Fruit fly (Drosophila melanogaster) whole organism, embryonic: ENCODE data around the gene CG6937.

Source experiments
- Blimp-1 ChIP-seq: fragments of 200-800 bp; sonication (Bioruptor generic); optimal IDR thresholded peaks from 3 replicates; lab custom pipeline; 2018; ENCODE audit warnings: missing biosample characterization, missing genetic modification characterization, mild to moderate bottlenecking, moderate library complexity, missing genetic modification reagents
- Bteb2 ChIP-seq: fragments of 200-800 bp; sonication (Bioruptor generic); optimal IDR thresholded peaks from 2 replicates; lab custom pipeline; 2016; ENCODE audit warnings: missing biosample characterization, missing genetic modification characterization
- CG10979 ChIP-seq: fragments of 200-800 bp; sonication (Bioruptor generic); optimal IDR thresholded peaks from 2 replicates; lab custom pipeline; 2018; ENCODE audit warnings: missing biosample characterization, mild to moderate bottlenecking, missing genetic modification characterization, moderate library complexity
- CG12299 ChIP-seq: fragments of 200-800 bp; sonication (Bioruptor generic); optimal IDR thresholded peaks from 2 replicates; lab custom pipeline; 2018; ENCODE audit warnings: missing biosample characterization, mild to moderate bottlenecking, missing genetic modification characterization
- CG12769 ChIP-seq: fragments of 200-800 bp; sonication (Bioruptor generic); optimal IDR thresholded peaks from 2 replicates; lab custom pipeline; 2019; ENCODE audit warnings: missing biosample characterization, mild to moderate bottlenecking, missing genetic modification characterization, moderate library complexity
- CG13287 ChIP-seq: fragments of 200-800 bp; sonication (Bioruptor generic); IDR thresholded peaks from 2 replicates; pipeline ENCODE4 v1.3.6; 2022; ENCODE audit warnings: missing biosample characterization, missing genetic modification characterization; ENCODE audit not compliant: partially characterized antibody
- CG13894 ChIP-seq: fragments of 200-800 bp; sonication (Bioruptor generic); optimal IDR thresholded peaks from 3 replicates; lab custom pipeline; 2018; ENCODE audit warnings: missing biosample characterization, mild to moderate bottlenecking, missing genetic modification characterization, moderate library complexity
- CG14710 ChIP-seq: fragments of 200-800 bp; sonication (Bioruptor generic); optimal IDR thresholded peaks from 3 replicates; lab custom pipeline; 2019; ENCODE audit warnings: missing biosample characterization, mild to moderate bottlenecking, missing genetic modification characterization, moderate library complexity
- CG14965 ChIP-seq: fragments of 200-800 bp; sonication (Bioruptor generic); optimal IDR thresholded peaks from 2 replicates; lab custom pipeline; 2016; ENCODE audit warnings: missing biosample characterization, missing genetic modification characterization, borderline replicate concordance
- CG18476 ChIP-seq: fragments of 200-800 bp; sonication (Bioruptor generic); optimal IDR thresholded peaks from 2 replicates; lab custom pipeline; 2016; ENCODE audit warnings: missing biosample characterization, mild to moderate bottlenecking, missing genetic modification characterization
- CG31224 ChIP-seq: fragments of 200-800 bp; sonication (Bioruptor generic); IDR thresholded peaks from 2 replicates; pipeline ENCODE4 v1.3.6; 2022; ENCODE audit warnings: missing biosample characterization, missing genetic modification characterization
- CG34376 ChIP-seq: fragments of 200-800 bp; sonication (Bioruptor generic); optimal IDR thresholded peaks from 2 replicates; lab custom pipeline; 2018; ENCODE audit warnings: missing biosample characterization, mild to moderate bottlenecking, missing genetic modification characterization
- CG3995 ChIP-seq: fragments of 200-800 bp; sonication (Bioruptor generic); optimal IDR thresholded peaks from 3 replicates; lab custom pipeline; 2016; ENCODE audit warnings: missing biosample characterization, missing genetic modification characterization
- CG4730 ChIP-seq: fragments of 200-800 bp; sonication (Bioruptor generic); IDR thresholded peaks from 2 replicates; pipeline ENCODE4 v1.3.6; 2022; ENCODE audit warnings: missing biosample characterization, missing genetic modification characterization
- CG6689 ChIP-seq: fragments of 200-800 bp; sonication (Bioruptor generic); IDR thresholded peaks from 2 replicates; pipeline ENCODE4 v1.3.6; 2022; ENCODE audit warnings: missing biosample characterization, missing genetic modification characterization
- CG7928 ChIP-seq: fragments of 200-800 bp; sonication (Bioruptor generic); optimal IDR thresholded peaks from 2 replicates; lab custom pipeline; 2017; ENCODE audit warnings: missing biosample characterization, mild to moderate bottlenecking, missing genetic modification characterization
- CG8388 ChIP-seq: fragments of 200-800 bp; sonication (Bioruptor generic); optimal IDR thresholded peaks from 2 replicates; lab custom pipeline; 2019; ENCODE audit warnings: missing biosample characterization, mild to moderate bottlenecking, missing genetic modification characterization, moderate library complexity
- CG9797 ChIP-seq: fragments of 200-800 bp; sonication (Bioruptor generic); optimal IDR thresholded peaks from 3 replicates; lab custom pipeline; 2018; ENCODE audit warnings: missing biosample characterization, mild to moderate bottlenecking, missing genetic modification characterization
- Doc3 ChIP-seq: fragments of 200-800 bp; sonication (Bioruptor generic); IDR thresholded peaks from 3 replicates; pipeline ENCODE4 v1.3.6; 2022; ENCODE audit warnings: missing biosample characterization, missing genetic modification characterization; ENCODE audit not compliant: partially characterized antibody
- Hr3 ChIP-seq: fragments of 200-800 bp; sonication (Bioruptor generic); optimal IDR thresholded peaks from 3 replicates; lab custom pipeline; 2016; ENCODE audit warnings: missing biosample characterization, missing genetic modification characterization
- Hr51 ChIP-seq, 2 experiments: fragments of 200-800 bp; sonication (Bioruptor generic); optimal IDR thresholded peaks; 2 replicates in 1 of 2; 3 replicates in 1 of 2; lab custom pipeline; 2016 to 2018; ENCODE audit warnings: missing biosample characterization in 2 of 2, missing genetic modification characterization in 2 of 2, mild to moderate bottlenecking in 1 of 2, moderate library complexity in 1 of 2
- Lpt ChIP-seq: fragments of >200 bp; optimal IDR thresholded peaks from 2 replicates; lab custom pipeline; 2018; ENCODE audit warnings: missing biosample characterization, missing genetic modification characterization
- Opbp ChIP-seq: fragments of 200-800 bp; sonication (Bioruptor generic); IDR thresholded peaks from 3 replicates; pipeline ENCODE4 v1.3.6; 2022; ENCODE audit warnings: missing biosample characterization, missing genetic modification characterization; ENCODE audit not compliant: partially characterized antibody
- Ravus ChIP-seq: fragments of 200-800 bp; sonication (Bioruptor generic); IDR thresholded peaks from 2 replicates; pipeline ENCODE4 v1.3.6; 2022; ENCODE audit warnings: missing biosample characterization, missing genetic modification characterization
- Rfx ChIP-seq: fragments of 200-800 bp; sonication (Bioruptor generic); IDR thresholded peaks from 2 replicates; pipeline ENCODE4 v1.3.6; 2022; ENCODE audit warnings: missing biosample characterization, missing genetic modification characterization
- Sin3A ChIP-seq: fragments of >200 bp; optimal IDR thresholded peaks from 2 replicates; lab custom pipeline; 2018
- Sry-δ ChIP-seq: fragments of 200-800 bp; sonication (Bioruptor generic); optimal IDR thresholded peaks from 2 replicates; lab custom pipeline; 2016; ENCODE audit warnings: missing biosample characterization, missing genetic modification characterization
- Stat92E ChIP-seq, 3 experiments: fragments of >200 bp in 2 of 3; fragments of 200-800 bp in 1 of 3; sonication (Bioruptor generic) in 1 of 3; optimal IDR thresholded peaks; 2 replicates each; lab custom pipeline; 2017 to 2019; ENCODE audit warnings: missing biosample characterization in 3 of 3, missing genetic modification characterization in 3 of 3, mild to moderate bottlenecking in 1 of 3, moderate library complexity in 1 of 3
- TFAM ChIP-seq: fragments of 200-800 bp; sonication (Bioruptor generic); optimal IDR thresholded peaks from 2 replicates; lab custom pipeline; 2017; ENCODE audit warnings: missing biosample characterization, missing genetic modification characterization, inconsistent platforms
- Taf1 ChIP-seq: fragments of 200-800 bp; sonication (Bioruptor generic); IDR thresholded peaks from 2 replicates; pipeline ENCODE4 v1.3.6; 2022; ENCODE audit warnings: missing biosample characterization, missing genetic modification characterization
- ab ChIP-seq: fragments of 200-800 bp; sonication (Bioruptor generic); optimal IDR thresholded peaks from 2 replicates; lab custom pipeline; 2016; ENCODE audit warnings: missing biosample characterization, missing genetic modification characterization
- ato ChIP-seq: fragments of 200-800 bp; sonication (Bioruptor generic); IDR thresholded peaks from 2 replicates; pipeline ENCODE4 v1.3.6; 2022; ENCODE audit warnings: missing biosample characterization, missing genetic modification characterization; ENCODE audit not compliant: partially characterized antibody
- bigmax ChIP-seq: fragments of 200-800 bp; sonication (Bioruptor generic); optimal IDR thresholded peaks from 2 replicates; lab custom pipeline; 2018; ENCODE audit warnings: missing biosample characterization, mild to moderate bottlenecking, missing genetic modification characterization
- hkb ChIP-seq, 2 experiments: fragments of 200-800 bp in 1 of 2; fragments of >200 bp in 1 of 2; sonication (Bioruptor generic) in 1 of 2; IDR thresholded peaks in 1 of 2; optimal IDR thresholded peaks in 1 of 2; 2 replicates each; pipeline versions ENCODE4 v1.3.6 to Lab custom; 2017 to 2022; ENCODE audit warnings: missing biosample characterization in 1 of 2, missing genetic modification characterization in 1 of 2
- jigr1 ChIP-seq: fragments of 200-800 bp; sonication (Bioruptor generic); IDR thresholded peaks from 3 replicates; pipeline ENCODE4 v1.3.6; 2022; ENCODE audit warnings: missing biosample characterization, missing genetic modification characterization
- ken ChIP-seq: fragments of 200-800 bp; sonication (Bioruptor generic); IDR thresholded peaks from 3 replicates; pipeline ENCODE4 v1.3.6; 2022; ENCODE audit warnings: missing biosample characterization, missing genetic modification characterization
- klu ChIP-seq: fragments of 200-800 bp; sonication (Bioruptor generic); IDR thresholded peaks from 2 replicates; pipeline ENCODE4 v1.3.6; 2022; ENCODE audit warnings: missing biosample characterization, missing genetic modification characterization
- mld ChIP-seq: fragments of 200-800 bp; sonication (Bioruptor generic); IDR thresholded peaks from 3 replicates; pipeline ENCODE4 v1.3.6; 2022; ENCODE audit warnings: missing biosample characterization, missing genetic modification characterization; ENCODE audit not compliant: partially characterized antibody
- nmo ChIP-seq: fragments of 200-800 bp; sonication (Bioruptor generic); optimal IDR thresholded peaks from 2 replicates; lab custom pipeline; 2018; ENCODE audit warnings: missing biosample characterization, mild to moderate bottlenecking, missing genetic modification characterization, moderate library complexity
- oc ChIP-seq: fragments of 200-800 bp; sonication (Bioruptor generic); optimal IDR thresholded peaks from 2 replicates; lab custom pipeline; 2018; ENCODE audit warnings: missing biosample characterization, mild to moderate bottlenecking, missing genetic modification characterization, moderate library complexity
- repo ChIP-seq: fragments of 200-800 bp; sonication (Bioruptor generic); optimal IDR thresholded peaks from 2 replicates; lab custom pipeline; 2016; ENCODE audit warnings: missing biosample characterization, missing genetic modification characterization
- sd ChIP-seq: fragments of 200-800 bp; sonication (Bioruptor generic); optimal IDR thresholded peaks from 3 replicates; lab custom pipeline; 2018; ENCODE audit warnings: missing biosample characterization, mild to moderate bottlenecking, missing genetic modification characterization, moderate library complexity
- stwl ChIP-seq: fragments of 200-800 bp; sonication (Bioruptor generic); optimal IDR thresholded peaks from 3 replicates; lab custom pipeline; 2018; ENCODE audit warnings: missing biosample characterization, mild to moderate bottlenecking, missing genetic modification characterization, moderate library complexity
- tgo ChIP-seq: fragments of 200-800 bp; sonication (Bioruptor generic); IDR thresholded peaks from 3 replicates; pipeline ENCODE4 v1.3.6; 2022; ENCODE audit warnings: missing biosample characterization, missing genetic modification characterization
- tin ChIP-seq: fragments of 200-800 bp; sonication (Bioruptor generic); optimal IDR thresholded peaks from 3 replicates; lab custom pipeline; 2016; ENCODE audit warnings: missing biosample characterization, missing genetic modification characterization
- tio ChIP-seq: fragments of 200-800 bp; sonication (Bioruptor generic); optimal IDR thresholded peaks from 2 replicates; lab custom pipeline; 2017; ENCODE audit warnings: missing biosample characterization, missing genetic modification characterization, inconsistent platforms
- vnd ChIP-seq: fragments of 200-800 bp; sonication (Bioruptor generic); IDR thresholded peaks from 3 replicates; pipeline ENCODE4 v1.3.6; 2022; ENCODE audit warnings: missing biosample characterization, missing genetic modification characterization; ENCODE audit not compliant: partially characterized antibody
- zen ChIP-seq: fragments of 200-800 bp; sonication (Bioruptor generic); optimal IDR thresholded peaks from 3 replicates; lab custom pipeline; 2018; ENCODE audit warnings: missing biosample characterization, mild to moderate bottlenecking, missing genetic modification characterization, moderate library complexity
- zfh1 ChIP-seq: fragments of 200-800 bp; sonication (Bioruptor generic); IDR thresholded peaks from 3 replicates; pipeline ENCODE4 v1.3.6; 2022; ENCODE audit warnings: missing biosample characterization, missing genetic modification characterization

CG6937 gene

dm6 chr3R:22618280-22618679, 33.7 kb downstream of the CG6937 start, which contains the start of gene mRpL45 (continued):
- TF ChIP-seq Ravus (GFP tag; lab: Robert Waterston, UW) (no peak), Opbp (GFP tag; lab: Robert Waterston, UW) (peak; percentile 36; the same call in 2 of the 3 replicates), vnd (peak; percentile 39; the same call in 1 of the 3 replicates), CG3995 (GFP tag; lab: Kevin White, UChicago) (peak; percentile 65), zen (peak; percentile 12), CG9797 (GFP tag; lab: Kevin White, UChicago) (peak; percentile 20), bigmax (GFP tag; lab: Kevin White, UChicago) (peak; percentile 9), ato (GFP tag; lab: Robert Waterston, UW) (0 out of 2 replicates have a peak, but pooled peaks have one; percentile 35), Sry-δ (GFP tag; lab: Kevin White, UChicago) (peak; percentile 17), CG13894 (tag; lab: Kevin White, UChicago) (no peak), Doc3 (0 out of 3 replicates have a peak, but pooled peaks have one; percentile 11), CG13287 (GFP tag; lab: Robert Waterston, UW) (peak; percentile 70), CG34376 (GFP tag; lab: Kevin White, UChicago) (no peak), stwl (tag; lab: Kevin White, UChicago) (peak; percentile 74), zfh1 (GFP tag; lab: Robert Waterston, UW) (no peak)

dm6 chr3R:22624737-22625136, 40.2 kb downstream of the CG6937 start:
- peak; percentile 80 for TF ChIP-seq ken
- TF ChIP-seq CG8388 = peak; percentile 68
- TF ChIP-seq CG31224 (GFP tag; lab: Robert Waterston, UW) = no peak
- no peak for TF ChIP-seq ab (GFP tag; lab: Kevin White, UChicago)
- no peak for TF ChIP-seq Taf1 (GFP tag; lab: Robert Waterston, UW)
- peak; percentile 56 for TF ChIP-seq Hr3 (GFP tag; lab: Kevin White, UChicago)
- TF ChIP-seq tgo = peak; percentile 62
- peak; percentile 73 for TF ChIP-seq CG6689 (GFP tag; lab: Robert Waterston, UW)
- no peak for TF ChIP-seq sd (tag; lab: Kevin White, UChicago)
- TF ChIP-seq mld = no peak
- TF ChIP-seq Lpt = no peak
- no peak for TF ChIP-seq jigr1
- peak; percentile 63 for TF ChIP-seq Rfx (GFP tag; lab: Robert Waterston, UW)
- TF ChIP-seq CG14965 (GFP tag; lab: Kevin White, UChicago) = no peak
- TF ChIP-seq Bteb2 (GFP tag; lab: Kevin White, UChicago) = no peak
- no peak for TF ChIP-seq hkb (optimal IDR thresholded peaks at IDR 0.05; lab: Kevin White, UChicago)
- peak; percentile 80 for TF ChIP-seq hkb (GFP tag; IDR thresholded peaks at IDR 0.05; lab: Robert Waterston, UW)
- no peak for TF ChIP-seq Hr51 (GFP tag; optimal IDR thresholded peaks at IDR 0.05; lab: Kevin White, UChicago)
- no peak for TF ChIP-seq TFAM (GFP tag; lab: Kevin White, UChicago)
- peak; percentile 67 for TF ChIP-seq tin (GFP tag; lab: Kevin White, UChicago)
- TF ChIP-seq Blimp-1 = peak; percentile 72
- TF ChIP-seq oc (tag; lab: Kevin White, UChicago) = peak; percentile 30
- no peak for TF ChIP-seq tio (GFP tag; lab: Kevin White, UChicago)
- TF ChIP-seq nmo (GFP tag; lab: Kevin White, UChicago) = peak; percentile 61
- TF ChIP-seq Stat92E (GFP tag; optimal IDR thresholded peaks at IDR 0.05; lab: Kevin White, UChicago) = no peak
- TF ChIP-seq CG7928 (GFP tag; lab: Kevin White, UChicago) = no peak
- peak; percentile 3 for TF ChIP-seq CG18476 (GFP tag; lab: Kevin White, UChicago)
- no peak for TF ChIP-seq klu (GFP tag; lab: Robert Waterston, UW)
- TF ChIP-seq CG12299 (tag; lab: Kevin White, UChicago) = no peak
- TF ChIP-seq CG10979 (tag; lab: Kevin White, UChicago) = peak; percentile 66
- no peak for TF ChIP-seq Sin3A (lab: Kevin White, UChicago)
- peak; percentile 26 for TF ChIP-seq CG14710
- TF ChIP-seq CG4730 (GFP tag; lab: Robert Waterston, UW) = peak; percentile 47; the same call in 1 of the 2 replicates
- TF ChIP-seq repo (GFP tag; lab: Kevin White, UChicago) = peak; percentile 24
- TF ChIP-seq CG12769 (tag; lab: Kevin White, UChicago) = no peak
